Fruit fly (Drosophila melanogaster) whole organism, embryonic: Measurements from ENCODE around the gene CG5500.

Experiments
- Asciz ChIP-seq: fragments of 200-800 bp; sonication (Bioruptor generic); optimal IDR thresholded peaks from 2 replicates; lab custom pipeline; 2017; ENCODE audit warnings: missing biosample characterization, mild to moderate bottlenecking, missing genetic modification characterization, missing genetic modification reagents
- BEAF-32 ChIP-seq: fragments of 200-800 bp; sonication (Bioruptor generic); optimal IDR thresholded peaks from 3 replicates; lab custom pipeline; 2017; ENCODE audit warnings: missing biosample characterization, missing genetic modification characterization, mild to moderate bottlenecking, moderate library complexity, missing genetic modification reagents
- Bdp1 ChIP-seq: fragments of 200-800 bp; sonication (Bioruptor generic); optimal IDR thresholded peaks from 3 replicates; lab custom pipeline; 2016; ENCODE audit warnings: missing biosample characterization, missing genetic modification characterization
- CG10274 ChIP-seq: fragments of 200-800 bp; sonication (Bioruptor generic); optimal IDR thresholded peaks from 3 replicates; lab custom pipeline; 2017; ENCODE audit warnings: missing biosample characterization, mild to moderate bottlenecking, missing genetic modification characterization
- CG10462 ChIP-seq: fragments of 200-800 bp; sonication (Bioruptor generic); optimal IDR thresholded peaks from 2 replicates; lab custom pipeline; 2016; ENCODE audit warnings: missing biosample characterization, missing genetic modification characterization
- CG10654 ChIP-seq: fragments of 200-800 bp; sonication (Bioruptor generic); optimal IDR thresholded peaks from 2 replicates; lab custom pipeline; 2016; ENCODE audit warnings: missing biosample characterization, missing genetic modification characterization
- CG12155 ChIP-seq: fragments of 200-800 bp; sonication (Bioruptor generic); optimal IDR thresholded peaks from 3 replicates; lab custom pipeline; 2016; ENCODE audit warnings: missing biosample characterization, missing genetic modification characterization
- CG14860 ChIP-seq: fragments of 200-800 bp; sonication (Bioruptor generic); IDR thresholded peaks from 3 replicates; pipeline ENCODE4 v1.3.6; 2022; ENCODE audit warnings: missing biosample characterization, missing genetic modification characterization; ENCODE audit not compliant: partially characterized antibody
- CG17328 ChIP-seq: fragments of 200-800 bp; sonication (Bioruptor generic); IDR thresholded peaks from 2 replicates; pipeline ENCODE4 v1.3.6; 2022; ENCODE audit warnings: missing biosample characterization, missing genetic modification characterization
- CG2889 ChIP-seq: fragments of 200-800 bp; sonication (Bioruptor generic); IDR thresholded peaks from 3 replicates; pipeline ENCODE4 v1.3.6; 2022; ENCODE audit warnings: missing biosample characterization, missing genetic modification characterization
- CG32532 ChIP-seq: fragments of 200-800 bp; sonication (Bioruptor generic); IDR thresholded peaks from 2 replicates; pipeline ENCODE4 v1.3.6; 2022; ENCODE audit warnings: missing biosample characterization, missing genetic modification characterization
- CG33213 ChIP-seq: fragments of 200-800 bp; sonication (Bioruptor generic); optimal IDR thresholded peaks from 3 replicates; lab custom pipeline; 2016; ENCODE audit warnings: missing biosample characterization, missing genetic modification characterization
- CG3847 ChIP-seq: fragments of 200-800 bp; sonication (Bioruptor generic); IDR thresholded peaks from 2 replicates; pipeline ENCODE4 v1.3.6; 2022; ENCODE audit warnings: missing biosample characterization, missing genetic modification characterization
- CG4730 ChIP-seq: fragments of 200-800 bp; sonication (Bioruptor generic); IDR thresholded peaks from 2 replicates; pipeline ENCODE4 v1.3.6; 2022; ENCODE audit warnings: missing biosample characterization, missing genetic modification characterization
- CG4820 ChIP-seq: fragments of 200-800 bp; sonication (Bioruptor generic); optimal IDR thresholded peaks from 3 replicates; lab custom pipeline; 2016; ENCODE audit warnings: missing biosample characterization, missing genetic modification characterization
- CG5953 ChIP-seq: fragments of 200-800 bp; sonication (Bioruptor generic); IDR thresholded peaks from 2 replicates; pipeline ENCODE4 v1.3.6; 2022; ENCODE audit warnings: missing biosample characterization, missing genetic modification characterization
- CG6654 ChIP-seq: fragments of 200-800 bp; sonication (Bioruptor generic); optimal IDR thresholded peaks from 2 replicates; lab custom pipeline; 2017; ENCODE audit warnings: missing biosample characterization, mild to moderate bottlenecking, missing genetic modification characterization
- CG6791 ChIP-seq: fragments of 200-800 bp; sonication (Bioruptor generic); IDR thresholded peaks from 3 replicates; pipeline ENCODE4 v1.3.6; 2022; ENCODE audit warnings: missing biosample characterization, missing genetic modification characterization; ENCODE audit not compliant: partially characterized antibody
- CG8388 ChIP-seq: fragments of 200-800 bp; sonication (Bioruptor generic); optimal IDR thresholded peaks from 2 replicates; lab custom pipeline; 2019; ENCODE audit warnings: missing biosample characterization, mild to moderate bottlenecking, missing genetic modification characterization, moderate library complexity
- CG9437 ChIP-seq: fragments of 200-800 bp; sonication (Bioruptor generic); optimal IDR thresholded peaks from 2 replicates; lab custom pipeline; 2018; ENCODE audit warnings: missing biosample characterization, mild to moderate bottlenecking, missing genetic modification characterization
- CTCF ChIP-seq: fragments of 200-800 bp; sonication (Bioruptor generic); optimal IDR thresholded peaks from 2 replicates; lab custom pipeline; 2017; ENCODE audit warnings: missing biosample characterization, mild to moderate bottlenecking, missing genetic modification characterization, moderate library complexity
- Chrac-16 ChIP-seq: fragments of 200-800 bp; sonication (Bioruptor generic); optimal IDR thresholded peaks from 3 replicates; lab custom pipeline; 2016; ENCODE audit warnings: missing biosample characterization, missing genetic modification characterization
- D19B ChIP-seq: fragments of 200-800 bp; sonication (Bioruptor generic); optimal IDR thresholded peaks from 2 replicates; lab custom pipeline; 2017; ENCODE audit warnings: missing biosample characterization, mild to moderate bottlenecking, missing genetic modification characterization
- Dbx ChIP-seq: fragments of 200-800 bp; sonication (Bioruptor generic); IDR thresholded peaks from 3 replicates; pipeline ENCODE4 v1.3.6; 2022; ENCODE audit warnings: missing biosample characterization, missing genetic modification characterization
- Dfd ChIP-seq, 2 experiments: fragments of >200 bp; optimal IDR thresholded peaks; 2 replicates each; lab custom pipeline; 2017; ENCODE audit warnings: missing biosample characterization in 2 of 2, missing genetic modification characterization in 2 of 2
- Dll ChIP-seq: fragments of 200-800 bp; sonication (Bioruptor generic); IDR thresholded peaks from 4 replicates; pipeline ENCODE4 v1.3.6; 2022; ENCODE audit warnings: missing biosample characterization, missing genetic modification characterization; ENCODE audit not compliant: partially characterized antibody
- Dref ChIP-seq: fragments of 200-800 bp; sonication (Bioruptor generic); IDR thresholded peaks from 2 replicates; pipeline ENCODE4 v1.3.6; 2022; ENCODE audit warnings: missing biosample characterization, missing genetic modification characterization
- ERR ChIP-seq: fragments of 200-800 bp; sonication (Bioruptor generic); optimal IDR thresholded peaks from 2 replicates; lab custom pipeline; 2016; ENCODE audit warnings: missing biosample characterization, missing genetic modification characterization
- HLH4C ChIP-seq: fragments of 200-800 bp; sonication (Bioruptor generic); IDR thresholded peaks from 3 replicates; pipeline ENCODE4 v1.3.6; 2022; ENCODE audit warnings: missing biosample characterization, missing genetic modification characterization; ENCODE audit not compliant: partially characterized antibody
- Mad ChIP-seq: fragments of 200-800 bp; sonication (Bioruptor generic); optimal IDR thresholded peaks from 2 replicates; lab custom pipeline; 2016; ENCODE audit warnings: missing biosample characterization, missing genetic modification characterization
- NC2α ChIP-seq: fragments of 200-800 bp; sonication (Bioruptor generic); optimal IDR thresholded peaks from 2 replicates; lab custom pipeline; 2016; ENCODE audit warnings: missing biosample characterization, missing genetic modification characterization
- Six4 ChIP-seq: fragments of 200-800 bp; sonication (Bioruptor generic); optimal IDR thresholded peaks from 2 replicates; lab custom pipeline; 2016; ENCODE audit warnings: missing biosample characterization, missing genetic modification characterization
- abd-A ChIP-seq: fragments of 200-800 bp; sonication (Bioruptor generic); optimal IDR thresholded peaks from 3 replicates; lab custom pipeline; 2019; ENCODE audit warnings: missing biosample characterization, mild to moderate bottlenecking, missing genetic modification characterization, moderate library complexity
- aop ChIP-seq: fragments of 200-800 bp; sonication (Bioruptor generic); IDR thresholded peaks from 2 replicates; pipeline ENCODE4 v1.3.6; 2022; ENCODE audit warnings: missing biosample characterization, missing genetic modification characterization
- br ChIP-seq: fragments of >200 bp; optimal IDR thresholded peaks from 2 replicates; lab custom pipeline; 2017
- caup ChIP-seq: fragments of 200-800 bp; sonication (Bioruptor generic); optimal IDR thresholded peaks from 3 replicates; lab custom pipeline; 2017; ENCODE audit warnings: missing biosample characterization, mild to moderate bottlenecking, missing genetic modification characterization, moderate library complexity; ENCODE audit not compliant: severe bottlenecking
- crc ChIP-seq: fragments of 200-800 bp; sonication (Bioruptor generic); optimal IDR thresholded peaks from 2 replicates; lab custom pipeline; 2016; ENCODE audit warnings: missing biosample characterization, missing genetic modification characterization
- eyg ChIP-seq: fragments of 200-800 bp; sonication (Bioruptor generic); optimal IDR thresholded peaks from 3 replicates; lab custom pipeline; 2016; ENCODE audit warnings: missing biosample characterization, missing genetic modification characterization
- fd64A ChIP-seq: fragments of 200-800 bp; sonication (Bioruptor generic); optimal IDR thresholded peaks from 3 replicates; lab custom pipeline; 2018; ENCODE audit warnings: missing biosample characterization, mild to moderate bottlenecking, missing genetic modification characterization
- fd96Cb ChIP-seq: fragments of 200-800 bp; sonication (Bioruptor generic); optimal IDR thresholded peaks from 2 replicates; lab custom pipeline; 2018; ENCODE audit warnings: missing biosample characterization, mild to moderate bottlenecking, missing genetic modification characterization, moderate library complexity
- ftz-f1 ChIP-seq: fragments of 200-800 bp; sonication (Bioruptor generic); optimal IDR thresholded peaks from 2 replicates; lab custom pipeline; 2016; ENCODE audit warnings: missing biosample characterization, missing genetic modification characterization
- gsb-n ChIP-seq: fragments of 200-800 bp; sonication (Bioruptor generic); optimal IDR thresholded peaks from 3 replicates; lab custom pipeline; 2018; ENCODE audit warnings: missing biosample characterization, mild to moderate bottlenecking, missing genetic modification characterization
- h ChIP-seq: fragments of >200 bp; optimal IDR thresholded peaks from 2 replicates; lab custom pipeline; 2017
- ham ChIP-seq: fragments of 200-800 bp; sonication (Bioruptor generic); IDR thresholded peaks from 2 replicates; pipeline ENCODE4 v1.3.6; 2022; ENCODE audit warnings: missing biosample characterization, missing genetic modification characterization
- hb ChIP-seq: fragments of 200-800 bp; sonication (Bioruptor generic); IDR thresholded peaks from 3 replicates; pipeline ENCODE4 v1.3.6; 2022; ENCODE audit warnings: missing biosample characterization, missing genetic modification characterization; ENCODE audit not compliant: partially characterized antibody
- hth ChIP-seq: fragments of >200 bp; optimal IDR thresholded peaks from 2 replicates; lab custom pipeline; 2017; ENCODE audit warnings: inconsistent platforms
- odd ChIP-seq: fragments of 200-800 bp; sonication (Bioruptor generic); optimal IDR thresholded peaks from 2 replicates; lab custom pipeline; 2017; ENCODE audit warnings: missing biosample characterization, mild to moderate bottlenecking, missing genetic modification characterization
- repo ChIP-seq: fragments of 200-800 bp; sonication (Bioruptor generic); optimal IDR thresholded peaks from 2 replicates; lab custom pipeline; 2016; ENCODE audit warnings: missing biosample characterization, missing genetic modification characterization
- sr ChIP-seq: fragments of 200-800 bp; sonication (Bioruptor generic); IDR thresholded peaks from 3 replicates; pipeline ENCODE4 v1.3.6; 2022; ENCODE audit warnings: missing biosample characterization, missing genetic modification characterization
- tin ChIP-seq: fragments of 200-800 bp; sonication (Bioruptor generic); optimal IDR thresholded peaks from 3 replicates; lab custom pipeline; 2016; ENCODE audit warnings: missing biosample characterization, missing genetic modification characterization
- zfh2 ChIP-seq: fragments of 200-800 bp; sonication (Bioruptor generic); optimal IDR thresholded peaks from 2 replicates; lab custom pipeline; 2016; ENCODE audit warnings: missing biosample characterization, missing genetic modification characterization

Gene CG5500

DNA sequence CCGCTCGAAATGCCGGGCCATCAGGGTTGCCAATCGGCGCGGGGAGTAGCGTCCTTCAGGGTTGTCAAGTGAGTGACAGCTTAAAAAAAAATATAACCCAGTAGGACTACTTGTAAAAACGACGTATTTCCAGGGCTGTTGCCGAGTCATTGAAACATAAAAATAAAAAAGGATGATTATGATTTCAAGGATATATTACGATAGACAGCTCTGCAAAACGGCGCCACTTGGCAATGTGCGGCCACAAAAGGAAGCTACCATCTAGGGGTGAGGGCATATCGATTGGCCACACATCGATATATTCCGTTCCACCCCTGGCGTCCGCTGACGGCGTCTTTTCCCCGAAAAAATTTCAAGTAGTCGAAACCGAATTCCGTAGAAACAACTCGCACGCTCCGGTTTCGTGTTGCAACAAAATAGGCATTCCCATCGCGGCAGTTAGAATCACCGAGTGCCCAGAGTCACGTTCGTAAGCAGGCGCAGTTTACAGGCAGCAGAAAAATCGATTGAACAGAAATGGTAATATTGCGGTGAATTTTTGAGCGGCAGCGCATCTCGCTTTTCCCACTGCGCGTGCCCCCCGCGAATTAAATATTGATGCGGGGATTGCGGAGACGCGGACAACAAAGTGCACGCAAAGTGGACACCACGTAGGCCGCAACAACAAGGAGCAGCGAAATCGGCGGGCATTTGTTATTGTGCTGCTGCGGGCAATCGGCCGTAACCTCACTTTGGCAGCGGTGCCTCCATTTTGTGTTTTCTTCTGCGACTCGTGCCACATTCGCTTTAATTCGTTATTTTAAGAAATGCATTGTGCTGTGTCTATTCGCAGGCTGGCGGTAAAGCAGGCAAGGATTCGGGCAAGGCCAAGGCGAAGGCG is 9.6 kb upstream of the CG5500 start, which contains the start of the genes ball and His2Av (continued):
- TF ChIP-seq abd-A (tag; lab: Kevin White, UChicago): no peak
- TF ChIP-seq hb (GFP tag; lab: Robert Waterston, UW): peak; percentile 89
- TF ChIP-seq Bdp1 (GFP tag; lab: Kevin White, UChicago): peak; percentile 83
- TF ChIP-seq CG14860: peak; percentile 83
- peak; percentile 90 for TF ChIP-seq Chrac-16 (GFP tag; lab: Kevin White, UChicago)
- peak; percentile 97 for TF ChIP-seq BEAF-32 (GFP tag; lab: Kevin White, UChicago)
- TF ChIP-seq CG3847 (GFP tag; lab: Robert Waterston, UW): peak; percentile 89
- peak; percentile 76 for TF ChIP-seq eyg (GFP tag; lab: Kevin White, UChicago)
- TF ChIP-seq CG6654: peak; percentile 38
- TF ChIP-seq ERR (GFP tag; lab: Kevin White, UChicago): peak; percentile 81
- no peak for TF ChIP-seq ham (GFP tag; lab: Robert Waterston, UW)
- peak; percentile 81 for TF ChIP-seq CG4820 (GFP tag; lab: Kevin White, UChicago)
- TF ChIP-seq CG17328 (GFP tag; lab: Robert Waterston, UW): peak; percentile 84
- TF ChIP-seq fd64A: no peak
- TF ChIP-seq caup: peak; percentile 82
- peak; percentile 91 for TF ChIP-seq CG32532
- peak; percentile 90 for TF ChIP-seq Mad (GFP tag; lab: Kevin White, UChicago)
- peak; percentile 90 for TF ChIP-seq zfh2 (GFP tag; lab: Kevin White, UChicago)
- peak; percentile 94 for TF ChIP-seq CG33213 (GFP tag; lab: Kevin White, UChicago)
- TF ChIP-seq CG10274 (GFP tag; lab: Kevin White, UChicago): peak; percentile 60
- peak; percentile 98 for TF ChIP-seq CTCF (GFP tag; lab: Kevin White, UChicago)
- peak; percentile 88 for TF ChIP-seq Dbx (GFP tag; lab: Robert Waterston, UW)
- peak; percentile 79 for TF ChIP-seq Six4
- TF ChIP-seq Dref: peak; percentile 98
- TF ChIP-seq D19B (GFP tag; lab: Kevin White, UChicago): peak; percentile 44
- no peak for TF ChIP-seq sr (GFP tag; lab: Robert Waterston, UW)
- no peak for TF ChIP-seq Dfd (GFP tag; optimal IDR thresholded peaks at IDR 0.05; lab: Kevin White, UChicago)
- TF ChIP-seq tin (GFP tag; lab: Kevin White, UChicago): peak; percentile 87
- TF ChIP-seq gsb-n (tag; lab: Kevin White, UChicago): peak; percentile 68
- peak; percentile 74 for TF ChIP-seq CG10462 (GFP tag; lab: Kevin White, UChicago)
- peak; percentile 54; the same call in 1 of the 2 replicates for TF ChIP-seq CG4730
- peak; percentile 60; the same call in 1 of the 2 replicates for TF ChIP-seq CG5953 (GFP tag; lab: Robert Waterston, UW)
- peak; percentile 76 for TF ChIP-seq ftz-f1 (GFP tag; lab: Kevin White, UChicago)
- TF ChIP-seq CG8388: peak; percentile 74
- peak; percentile 82 for TF ChIP-seq CG2889 (GFP tag; lab: Robert Waterston, UW)
- peak; percentile 40; the same call in 1 of the 2 replicates for TF ChIP-seq aop (GFP tag; lab: Robert Waterston, UW)
- peak; percentile 79 for TF ChIP-seq crc (GFP tag; lab: Kevin White, UChicago)
- TF ChIP-seq HLH4C (GFP tag; lab: Robert Waterston, UW): peak; percentile 83
- peak; percentile 6 for TF ChIP-seq CG9437 (GFP tag; lab: Kevin White, UChicago)
- peak; percentile 76 for TF ChIP-seq NC2α (GFP tag; lab: Kevin White, UChicago)
- peak; percentile 79 for TF ChIP-seq CG10654
- TF ChIP-seq br (lab: Kevin White, UChicago): no peak
- TF ChIP-seq Dll (GFP tag; lab: Robert Waterston, UW): peak; percentile 89
- no peak for TF ChIP-seq h (lab: Kevin White, UChicago)
- no peak for TF ChIP-seq hth (lab: Kevin White, UChicago)
- peak; percentile 56 for TF ChIP-seq odd (GFP tag; lab: Kevin White, UChicago)
- peak; percentile 80 for TF ChIP-seq CG12155 (GFP tag; lab: Kevin White, UChicago)
- peak; percentile 93 for TF ChIP-seq CG6791 (GFP tag; lab: Robert Waterston, UW)
- peak; percentile 53 for TF ChIP-seq fd96Cb (tag; lab: Kevin White, UChicago)
- peak; percentile 86 for TF ChIP-seq repo
- TF ChIP-seq Asciz (GFP tag; lab: Kevin White, UChicago): peak; percentile 28
